Worm (Caenorhabditis elegans): ENCODE results near the gene irg-3.

irg-3 gene

DNA sequence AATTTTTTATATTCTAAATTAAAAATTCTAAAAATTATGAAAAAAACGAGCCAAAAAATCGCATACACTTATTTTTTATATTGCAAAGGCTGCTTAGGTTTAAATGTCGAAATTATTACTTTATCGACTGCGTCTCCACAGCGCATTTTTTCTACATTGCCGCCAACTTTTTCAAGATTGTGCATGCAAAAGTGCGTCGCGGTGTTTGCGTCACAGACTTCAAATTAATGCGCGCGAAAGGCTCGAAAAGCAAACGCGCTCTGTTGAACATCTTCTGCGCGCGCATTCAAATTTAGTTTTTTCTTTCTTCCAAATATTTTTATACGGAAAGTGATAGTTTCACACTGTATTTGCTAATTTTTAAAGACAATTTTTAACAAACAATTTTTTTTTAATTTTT lies 8.2 kb downstream of the irg-3 start (continued):
- TF ChIP-seq ceh-9 (tag; optimal IDR thresholded peaks at IDR 0.05) (no peak), hmg-11 (tag; optimal IDR thresholded peaks at IDR 0.05) (peak; percentile 54), nhr-237 (tag; optimal IDR thresholded peaks at IDR 0.05) (no peak)

DNA sequence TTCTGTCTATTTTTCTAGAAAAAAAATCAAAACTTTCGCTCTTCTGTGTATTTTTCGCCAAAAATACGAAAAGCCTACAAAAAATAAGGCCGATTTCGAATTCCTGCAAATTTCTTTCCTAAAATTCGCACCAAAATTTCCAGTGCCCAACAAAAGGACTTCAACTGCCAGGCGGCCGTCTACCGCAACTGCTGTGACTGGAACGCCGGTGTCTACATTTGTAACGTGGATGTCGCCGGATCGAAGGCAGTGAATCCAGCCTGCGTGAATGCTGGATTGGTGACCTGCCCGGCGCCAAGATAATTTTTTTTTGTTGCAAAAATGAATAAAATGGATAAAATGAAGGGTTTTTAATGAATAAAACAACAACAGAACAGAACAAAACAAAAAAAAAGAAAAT lies 9.4 kb downstream of the irg-3 start:
- no peak for TF ChIP-seq unc-39 (tag; optimal IDR thresholded peaks at IDR 0.05)
- TF ChIP-seq nhr-25 (tag; optimal IDR thresholded peaks at IDR 0.05): no peak
- TF ChIP-seq unc-62 (GFP tag; optimal IDR thresholded peaks at IDR 0.05): no peak

DNA sequence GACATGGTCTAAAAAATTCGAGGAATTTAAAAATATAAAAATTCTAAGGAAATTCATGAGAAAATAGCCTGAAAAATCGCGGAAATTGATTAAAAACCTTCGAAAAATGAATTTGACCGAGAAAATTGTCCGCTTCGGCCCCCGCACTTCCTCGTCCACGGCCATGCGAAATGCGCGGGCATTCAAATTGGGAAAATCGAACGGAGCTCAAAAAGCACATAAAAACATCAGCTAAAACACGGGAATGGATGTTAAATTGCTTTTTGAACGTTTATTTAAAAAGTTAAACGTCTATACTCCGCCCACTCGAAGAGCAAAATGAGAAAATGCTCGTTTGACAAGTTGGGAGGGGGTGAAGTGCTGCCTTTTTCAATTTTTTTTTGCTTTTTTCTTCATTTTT lies 10.7 kb downstream of the irg-3 start, which contains the start of gene F53E10.6:
Gene F53E10.6 (minus strand): TSS at position 8 of the 400 bp plus-strand sequence.
- TF ChIP-seq nfya-1 (tag; optimal IDR thresholded peaks at IDR 0.05; ENCODE audit: insufficient read depth): peak; percentile 42
- no peak for TF ChIP-seq nhr-28 (tag; optimal IDR thresholded peaks at IDR 0.05)
- no peak for TF ChIP-seq nhr-12 (tag; optimal IDR thresholded peaks at IDR 0.05)
- TF ChIP-seq lin-15B (tag; optimal IDR thresholded peaks at IDR 0.05): peak; percentile 47
- TF ChIP-seq nhr-23 (tag; optimal IDR thresholded peaks at IDR 0.05): peak; percentile 3
- no peak for TF ChIP-seq skn-1 (tag; optimal IDR thresholded peaks at IDR 0.05)
- no peak for TF ChIP-seq snpc-4 (tag; optimal IDR thresholded peaks at IDR 0.05)

DNA sequence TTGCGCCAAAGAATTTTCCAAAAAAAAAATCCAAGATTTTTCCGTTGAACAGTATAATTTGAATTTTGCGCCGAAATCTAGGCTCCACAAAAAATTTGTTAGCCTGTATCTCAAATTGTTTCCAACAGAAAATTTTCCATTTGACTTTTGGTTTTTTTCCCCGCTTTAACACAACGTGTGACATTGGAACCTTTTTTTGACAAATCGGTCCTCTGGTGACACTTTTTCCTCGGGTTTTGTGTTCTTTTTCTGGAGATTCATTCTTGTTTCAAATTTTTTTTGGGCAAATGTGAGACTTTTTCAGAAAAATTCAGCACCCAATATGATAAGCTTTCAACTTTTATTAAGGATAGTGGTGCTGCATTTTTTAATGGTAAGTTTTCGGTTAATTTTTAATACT lies 16.0 kb downstream of the irg-3 start, which contains the start of gene acr-17:
Gene acr-17 (plus strand): TSS at position 301 of the 400 bp plus-strand sequence.
- no peak for TF ChIP-seq tbx-2 (tag; optimal IDR thresholded peaks at IDR 0.05)
- TF ChIP-seq ceh-16 (tag; optimal IDR thresholded peaks at IDR 0.05): no peak
- TF ChIP-seq ceh-28 (tag; optimal IDR thresholded peaks at IDR 0.05): no peak
- no peak for TF ChIP-seq nhr-76 (tag; optimal IDR thresholded peaks at IDR 0.05)
- TF ChIP-seq egl-5 (tag; optimal IDR thresholded peaks at IDR 0.05): no peak
- TF ChIP-seq unc-62 (GFP tag; optimal IDR thresholded peaks at IDR 0.05): no peak
- no peak for TF ChIP-seq nhr-25 (tag; optimal IDR thresholded peaks at IDR 0.05)

DNA sequence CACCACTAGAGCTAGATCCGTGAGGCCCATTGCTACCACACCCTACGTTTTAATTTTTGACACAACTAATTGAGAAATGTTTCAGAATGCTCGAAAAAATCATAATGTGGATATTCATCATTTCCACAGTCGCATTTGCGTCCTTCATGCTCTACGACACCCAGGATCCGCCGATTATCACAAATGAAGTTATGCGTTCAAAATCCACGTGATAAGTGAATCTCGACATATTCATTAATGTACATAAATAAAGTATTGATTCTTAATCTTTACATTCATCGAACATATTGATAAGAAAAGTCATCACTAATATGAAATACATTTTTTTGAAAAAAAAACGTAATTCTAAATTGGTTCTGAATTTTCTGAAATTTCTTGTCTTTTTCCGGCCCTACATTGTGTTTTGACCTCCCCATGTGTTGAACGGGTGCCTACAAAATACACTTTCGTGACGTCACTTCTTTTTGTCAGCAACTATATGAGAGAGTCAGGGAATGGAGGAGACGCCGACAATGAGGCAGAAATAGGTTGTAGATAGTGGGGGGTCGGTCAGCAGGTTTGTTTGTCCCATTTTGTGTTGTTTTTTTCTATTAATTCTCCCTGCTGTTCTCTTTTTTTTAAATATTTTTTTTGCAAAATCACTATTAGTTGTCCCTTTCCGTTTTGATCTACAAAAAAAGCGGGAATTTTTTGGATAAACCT lies 22.7 kb downstream of the irg-3 start, which contains the start of gene F53E10.1:
Gene F53E10.1 (plus strand): TSS at position 325 of the 702 bp plus-strand sequence.
- TF ChIP-seq unc-39 (tag; optimal IDR thresholded peaks at IDR 0.05) (no peak), tbx-2 (tag; optimal IDR thresholded peaks at IDR 0.05) (no peak), aly-2 (tag; optimal IDR thresholded peaks at IDR 0.05) (no peak), ceh-16 (tag; optimal IDR thresholded peaks at IDR 0.05) (no peak), snpc-4 (tag; optimal IDR thresholded peaks at IDR 0.05) (no peak), R02D3.7 (tag; optimal IDR thresholded peaks at IDR 0.05) (no peak), nhr-43 (tag; optimal IDR thresholded peaks at IDR 0.05; ENCODE audit: poor library complexity, severe bottlenecking) (no peak), ztf-4 (tag; optimal IDR thresholded peaks at IDR 0.05) (no peak), daf-12 (tag; optimal IDR thresholded peaks at IDR 0.05) (no peak), ceh-82 (tag; optimal IDR thresholded peaks at IDR 0.05) (no peak), nhr-67 (tag; optimal IDR thresholded peaks at IDR 0.05) (no peak), fkh-10 (GFP tag; optimal IDR thresholded peaks at IDR 0.05) (no peak), zag-1 (tag; optimal IDR thresholded peaks at IDR 0.05) (no peak), mml-1 (tag; optimal IDR thresholded peaks at IDR 0.05) (no peak), nhr-25 (tag; optimal IDR thresholded peaks at IDR 0.05) (peak; percentile 61), lin-15B (tag; optimal IDR thresholded peaks at IDR 0.05) (no peak), hmg-11 (tag; optimal IDR thresholded peaks at IDR 0.05) (no peak), sea-2 (GFP tag; optimal IDR thresholded peaks at IDR 0.05) (no peak), lin-39 (tag; optimal IDR thresholded peaks at IDR 0.05) (no peak), pha-4 (tag; optimal IDR thresholded peaks at IDR 0.05) (peak; percentile 66), fkh-2 (tag; optimal IDR thresholded peaks at IDR 0.05) (no peak), pqm-1 (tag; optimal IDR thresholded peaks at IDR 0.05) (peak; percentile 11), egl-27 (tag; optimal IDR thresholded peaks at IDR 0.05) (no peak), eor-1 (tag; optimal IDR thresholded peaks at IDR 0.05) (no peak), fos-1 (tag; optimal IDR thresholded peaks at IDR 0.05) (no peak), nhr-77 (tag; optimal IDR thresholded peaks at IDR 0.05) (no peak), mdl-1 (tag; optimal IDR thresholded peaks at IDR 0.05) (no peak), nhr-76 (tag; optimal IDR thresholded peaks at IDR 0.05) (no peak), lsy-12 (tag; optimal IDR thresholded peaks at IDR 0.05) (no peak), unc-62 (GFP tag; optimal IDR thresholded peaks at IDR 0.05) (no peak), nhr-28 (tag; optimal IDR thresholded peaks at IDR 0.05) (no peak), skn-1 (tag; optimal IDR thresholded peaks at IDR 0.05) (no peak), egl-5 (tag; optimal IDR thresholded peaks at IDR 0.05) (peak; percentile 4), ceh-28 (tag; optimal IDR thresholded peaks at IDR 0.05) (peak; percentile 47), nhr-11 (tag; optimal IDR thresholded peaks at IDR 0.05) (no peak), elt-1 (tag; optimal IDR thresholded peaks at IDR 0.05) (no peak), nhr-23 (tag; optimal IDR thresholded peaks at IDR 0.05) (peak; percentile 81), ama-1 (optimal IDR thresholded peaks at IDR 0.05) (no peak), elt-2 (tag; optimal IDR thresholded peaks at IDR 0.05) (peak; percentile 64), nhr-237 (tag; optimal IDR thresholded peaks at IDR 0.05) (no peak)

Measured in whole organism, L3 larva.